Worm (Caenorhabditis elegans) whole organism, young adult: ENCODE data around the gene ugt-59.
A peak's percentile ranks its signal among the peaks of the same experiment; 100 is the strongest.

Experiments
- B0336.3 ChIP-seq: fragments of 200-800 bp; sonication (Bioruptor generic); IDR thresholded peaks from 2 replicates; pipeline ENCODE4 v1.3.6; 2022; ENCODE audit warnings: missing genetic modification characterization, missing compliant biosample characterization
- C17E4.6 ChIP-seq: fragments of 200-800 bp; sonication (Bioruptor generic); IDR thresholded peaks from 2 replicates; pipeline ENCODE4 v1.3.6; 2022; ENCODE audit warnings: missing genetic modification reagents, missing genetic modification characterization, missing compliant biosample characterization
- D2030.7 ChIP-seq: fragments of 200-800 bp; sonication (Bioruptor generic); IDR thresholded peaks from 2 replicates; pipeline ENCODE4 v1.3.6; 2022; ENCODE audit warnings: missing genetic modification reagents, missing genetic modification characterization, missing compliant biosample characterization
- F23B12.7 ChIP-seq: sonication (generic microtip); optimal IDR thresholded peaks from 2 replicates; lab custom pipeline; 2017; ENCODE audit warnings: missing genetic modification characterization, mild to moderate bottlenecking, missing compliant biosample characterization, antibody characterized with exemption, moderate library complexity; ENCODE audit not compliant: insufficient read depth
- K12H6.12 ChIP-seq: fragments of 200-800 bp; sonication (Bioruptor generic); optimal IDR thresholded peaks from 2 replicates; lab custom pipeline; 2018; ENCODE audit warnings: mild to moderate bottlenecking, missing genetic modification characterization, missing compliant biosample characterization
- Y53G8AR.9 ChIP-seq: fragments of 200-800 bp; sonication (Bioruptor generic); conservative IDR thresholded peaks from 2 replicates; pipeline ENCODE4 v1.3.6; 2022; ENCODE audit warnings: missing genetic modification reagents, missing genetic modification characterization, missing compliant biosample characterization
- Y67H2A.10 ChIP-seq: fragments of 200-800 bp; sonication (Bioruptor generic); conservative IDR thresholded peaks from 2 replicates; pipeline ENCODE4 v1.3.6; 2022; ENCODE audit warnings: missing genetic modification reagents, missing genetic modification characterization, missing compliant biosample characterization
- Y79H2A.3 ChIP-seq: fragments of 200-800 bp; sonication (Bioruptor generic); conservative IDR thresholded peaks from 2 replicates; pipeline ENCODE4 v1.3.6; 2022; ENCODE audit warnings: missing genetic modification reagents, missing genetic modification characterization, missing compliant biosample characterization
- Y95B8A.8 ChIP-seq: fragments of 200-800 bp; sonication (Bioruptor generic); IDR thresholded peaks from 2 replicates; pipeline ENCODE4 v1.3.6; 2022; ENCODE audit warnings: missing genetic modification reagents, missing genetic modification characterization, missing compliant biosample characterization
- aptf-2 ChIP-seq: fragments of 200-800 bp; sonication (Bioruptor generic); conservative IDR thresholded peaks from 2 replicates; pipeline ENCODE4 v1.3.6; 2022; ENCODE audit warnings: missing genetic modification reagents, missing genetic modification characterization, missing compliant biosample characterization
- aptf-3 ChIP-seq: fragments of 200-800 bp; sonication (Bioruptor generic); IDR thresholded peaks from 2 replicates; pipeline ENCODE4 v1.3.6; 2022; ENCODE audit warnings: missing genetic modification characterization, missing compliant biosample characterization
- atf-7 ChIP-seq: sonication (generic microtip); optimal IDR thresholded peaks from 2 replicates; lab custom pipeline; 2017; ENCODE audit warnings: mild to moderate bottlenecking, missing genetic modification characterization, missing compliant biosample characterization
- ceh-100 ChIP-seq: fragments of 200-800 bp; sonication (Bioruptor generic); IDR thresholded peaks from 2 replicates; pipeline ENCODE4 v1.3.6; 2022; ENCODE audit warnings: missing genetic modification reagents, missing genetic modification characterization, missing compliant biosample characterization
- ceh-79 ChIP-seq: sonication (generic microtip); optimal IDR thresholded peaks from 2 replicates; lab custom pipeline; 2017; ENCODE audit warnings: mild to moderate bottlenecking, missing genetic modification characterization, missing compliant biosample characterization
- dpl-1 ChIP-seq: fragments of 150-350 bp; optimal IDR thresholded peaks from 2 replicates; lab custom pipeline; 2014; ENCODE audit warnings: missing biosample characterization, missing genetic modification reagents, missing genetic modification characterization
- efl-1 ChIP-seq: fragments of 150-350 bp; optimal IDR thresholded peaks from 2 replicates; lab custom pipeline; 2014; ENCODE audit warnings: missing biosample characterization, missing genetic modification reagents, missing genetic modification characterization
- egl-44 ChIP-seq: fragments of 200-800 bp; sonication (Bioruptor generic); IDR thresholded peaks from 2 replicates; pipeline ENCODE4 v1.3.6; 2022; ENCODE audit warnings: missing genetic modification reagents, missing genetic modification characterization, missing compliant biosample characterization
- hmg-1.2 ChIP-seq: fragments of 200-800 bp; sonication (Bioruptor generic); IDR thresholded peaks from 2 replicates; pipeline ENCODE4 v1.3.6; 2022; ENCODE audit warnings: missing genetic modification reagents, missing genetic modification characterization, missing compliant biosample characterization
- hrde-1 ChIP-seq: sonication (generic microtip); optimal IDR thresholded peaks from 2 replicates; lab custom pipeline; 2016; ENCODE audit warnings: missing genetic modification characterization, mild to moderate bottlenecking, missing compliant biosample characterization, moderate library complexity, missing genotype, missing genetic modification reagents, borderline replicate concordance
- lag-1 ChIP-seq: fragments of 200-800 bp; sonication (Bioruptor generic); IDR thresholded peaks from 2 replicates; pipeline ENCODE4 v1.3.6; 2022; ENCODE audit warnings: missing genetic modification reagents, missing genetic modification characterization, missing compliant biosample characterization
- let-526 ChIP-seq: fragments of 200-800 bp; sonication (Bioruptor generic); IDR thresholded peaks from 2 replicates; pipeline ENCODE4 v1.3.6; 2022; ENCODE audit warnings: missing genetic modification reagents, missing genetic modification characterization, missing compliant biosample characterization
- let-607 ChIP-seq, 2 experiments: fragments of 200-800 bp in 1 of 2; sonication (Bioruptor generic) in 1 of 2; sonication (generic microtip) in 1 of 2; optimal IDR thresholded peaks; 2 replicates each; lab custom pipeline; 2016 to 2018; ENCODE audit warnings: mild to moderate bottlenecking in 2 of 2, missing compliant biosample characterization in 2 of 2, missing genetic modification characterization in 2 of 2, moderate library complexity in 2 of 2, missing genotype in 1 of 2
- lin-35 ChIP-seq, 3 experiments: fragments of 150-350 bp in 2 of 3; sonication (generic microtip) in 1 of 3; optimal IDR thresholded peaks; 2 replicates each; lab custom pipeline; 2014 to 2018; ENCODE audit warnings: missing biosample characterization in 3 of 3, missing genetic modification characterization in 3 of 3, missing genetic modification reagents in 3 of 3
- lin-40 ChIP-seq: sonication (generic microtip); optimal IDR thresholded peaks from 2 replicates; lab custom pipeline; 2016; ENCODE audit warnings: missing genetic modification characterization, mild to moderate bottlenecking, missing compliant biosample characterization, missing genotype, missing genetic modification reagents
- lin-54 ChIP-seq: fragments of 200-800 bp; sonication (Bioruptor generic); optimal IDR thresholded peaks from 2 replicates; lab custom pipeline; 2018; ENCODE audit warnings: mild to moderate bottlenecking, missing genetic modification characterization, missing compliant biosample characterization
- madf-6 ChIP-seq: fragments of 200-800 bp; sonication (Bioruptor generic); IDR thresholded peaks from 2 replicates; pipeline ENCODE4 v1.3.6; 2022; ENCODE audit warnings: missing genetic modification reagents, missing genetic modification characterization, missing compliant biosample characterization
- nfyb-1 ChIP-seq: fragments of 200-800 bp; sonication (Bioruptor generic); IDR thresholded peaks from 2 replicates; pipeline ENCODE4 v1.3.6; 2022; ENCODE audit warnings: missing genetic modification reagents, missing genetic modification characterization, missing compliant biosample characterization
- nhr-120 ChIP-seq: fragments of 200-800 bp; sonication (Bioruptor generic); IDR thresholded peaks from 2 replicates; pipeline ENCODE4 v1.3.6; 2022; ENCODE audit warnings: missing genetic modification characterization, missing compliant biosample characterization
- nhr-80 ChIP-seq: sonication (generic microtip); optimal IDR thresholded peaks from 2 replicates; lab custom pipeline; 2016; ENCODE audit warnings: missing genetic modification characterization, missing compliant biosample characterization
- rcor-1 ChIP-seq: fragments of 200-800 bp; sonication (Bioruptor generic); IDR thresholded peaks from 2 replicates; pipeline ENCODE4 v1.3.6; 2022; ENCODE audit warnings: missing genetic modification reagents, missing genetic modification characterization, missing compliant biosample characterization
- sea-2 ChIP-seq: fragments of 200-800 bp; sonication (Bioruptor generic); IDR thresholded peaks from 2 replicates; pipeline ENCODE4 v1.3.6; 2022; ENCODE audit warnings: missing genetic modification characterization, missing compliant biosample characterization
- somi-1 ChIP-seq: fragments of 200-800 bp; sonication (Bioruptor generic); optimal IDR thresholded peaks from 2 replicates; lab custom pipeline; 2018; ENCODE audit warnings: mild to moderate bottlenecking, missing genetic modification characterization, missing compliant biosample characterization
- zfh-2 ChIP-seq: fragments of 200-800 bp; sonication (Bioruptor generic); conservative IDR thresholded peaks from 2 replicates; pipeline ENCODE4 v1.3.6; 2022; ENCODE audit warnings: missing genetic modification reagents, missing genetic modification characterization, missing compliant biosample characterization
- ztf-18 ChIP-seq: sonication (generic microtip); optimal IDR thresholded peaks from 2 replicates; lab custom pipeline; 2016; ENCODE audit warnings: missing genotype, mild to moderate bottlenecking, missing genetic modification characterization, missing compliant biosample characterization
- ztf-28 ChIP-seq: fragments of 200-800 bp; sonication (Bioruptor generic); IDR thresholded peaks from 2 replicates; pipeline ENCODE4 v1.3.6; 2022; ENCODE audit warnings: missing genetic modification reagents, missing genetic modification characterization, missing compliant biosample characterization

ugt-59 gene

ce11 chrIV:10345990-10346389, 14.4 kb upstream of the ugt-59 start:
- TF ChIP-seq aptf-2 (GFP tag; lab: Robert Waterston, UW): no peak
- TF ChIP-seq hrde-1 (tag; lab: Kevin White, UChicago): no peak
- TF ChIP-seq hmg-1.2 (GFP tag; lab: Robert Waterston, UW): peak; percentile 56; the same call in 1 of the 2 replicates
- TF ChIP-seq sea-2 (GFP tag; lab: Robert Waterston, UW): no peak
- no peak for TF ChIP-seq zfh-2 (GFP tag; lab: Robert Waterston, UW)
- peak; percentile 5 for TF ChIP-seq lin-40
- TF ChIP-seq D2030.7: no peak
- TF ChIP-seq efl-1: no peak
- TF ChIP-seq B0336.3 (GFP tag; lab: Robert Waterston, UW): no peak
- TF ChIP-seq lag-1 (GFP tag; lab: Robert Waterston, UW): no peak
- no peak for TF ChIP-seq ztf-18 (tag; lab: Kevin White, UChicago)
- TF ChIP-seq Y95B8A.8 (GFP tag; lab: Robert Waterston, UW): no peak
- peak; percentile 43 for TF ChIP-seq K12H6.12 (tag; lab: Kevin White, UChicago)
- TF ChIP-seq ztf-28: no peak
- no peak for TF ChIP-seq madf-6 (GFP tag; lab: Robert Waterston, UW)
- TF ChIP-seq let-526 (GFP tag; lab: Robert Waterston, UW): no peak

ce11 chrIV:10346948-10347347, 13.5 kb upstream of the ugt-59 start:
- TF ChIP-seq somi-1 (GFP tag; lab: Kevin White, UChicago) (no peak), aptf-3 (GFP tag; lab: Robert Waterston, UW) (no peak), dpl-1 (no peak), let-607 (tag; optimal IDR thresholded peaks at IDR 0.05; lab: Kevin White, UChicago) (no peak), nhr-120 (no peak), ceh-100 (GFP tag; lab: Robert Waterston, UW) (no peak), Y53G8AR.9 (GFP tag; lab: Robert Waterston, UW) (no peak), egl-44 (GFP tag; lab: Robert Waterston, UW) (no peak), rcor-1 (GFP tag; lab: Robert Waterston, UW) (no peak), atf-7 (tag; lab: Kevin White, UChicago) (no peak)

ce11 chrIV:10347528-10347927, 12.9 kb upstream of the ugt-59 start:
- TF ChIP-seq C17E4.6 (GFP tag; lab: Robert Waterston, UW) (no peak), Y79H2A.3 (GFP tag; lab: Robert Waterston, UW) (no peak), Y67H2A.10 (GFP tag; lab: Robert Waterston, UW) (no peak), lin-35 (GFP tag; optimal IDR thresholded peaks at IDR 0.05; lab: Kevin White, UChicago) (no peak), F23B12.7 (tag; lab: Kevin White, UChicago) (no peak), nfyb-1 (GFP tag; lab: Robert Waterston, UW) (no peak), lin-54 (no peak)

- TF ChIP-seq nhr-80 (tag; lab: Kevin White, UChicago): peak; percentile 68
- no peak for TF ChIP-seq ceh-79 (tag; lab: Kevin White, UChicago)
Observed at ce11 chrIV:10349871-10350640, 10.4 kb upstream of the ugt-59 start, which contains the start of the genes unc-43 and Y43C5B.3. TSS of gene unc-43 (minus strand) at chrIV:10350217. TSS of gene Y43C5B.3 (plus strand) at chrIV:10350590.
